Worm (Caenorhabditis elegans): ENCODE data around the gene C05C10.2.

The C05C10.2 gene

DNA sequence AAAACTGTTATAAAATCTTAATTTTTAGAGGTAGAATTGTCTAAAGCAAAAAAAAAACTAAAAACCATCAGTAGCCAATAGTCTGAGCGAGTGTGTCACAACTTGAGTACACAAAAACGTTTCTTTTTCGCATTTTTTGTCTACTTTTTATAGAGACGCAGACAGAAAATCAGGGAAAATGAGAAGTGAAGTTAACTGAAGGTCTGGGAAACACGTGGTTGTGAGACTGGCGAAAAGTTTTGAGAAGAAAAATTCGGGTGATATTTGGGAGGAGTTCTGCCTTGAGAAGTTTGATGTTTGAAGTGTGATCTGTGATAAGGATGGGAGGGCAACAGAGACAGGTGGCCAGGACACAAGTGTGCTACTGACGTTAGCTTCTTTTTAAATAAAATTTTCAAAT is 15.6 kb downstream of the C05C10.2 start (continued):
- TF ChIP-seq sma-9 (GFP tag; optimal IDR thresholded peaks at IDR 0.05) (peak; percentile 91), sma-9 (tag; optimal IDR thresholded peaks at IDR 0.05) (no peak), egl-27 (tag; optimal IDR thresholded peaks at IDR 0.05) (peak; percentile 34), blmp-1 (tag; optimal IDR thresholded peaks at IDR 0.05; ENCODE audit: insufficient read depth) (peak; percentile 86), ceh-16 (tag; optimal IDR thresholded peaks at IDR 0.05) (no peak), skn-1 (tag; optimal IDR thresholded peaks at IDR 0.05) (no peak)

- TF ChIP-seq nhr-25 (tag; optimal IDR thresholded peaks at IDR 0.05): no peak
- TF ChIP-seq elt-1 (tag; optimal IDR thresholded peaks at IDR 0.05): no peak
- no peak for TF ChIP-seq egl-27 (tag; optimal IDR thresholded peaks at IDR 0.05)
- TF ChIP-seq gmeb-1 (tag; optimal IDR thresholded peaks at IDR 0.05): no peak
- no peak for TF ChIP-seq sem-4 (tag; optimal IDR thresholded peaks at IDR 0.05)
- TF ChIP-seq mdl-1 (tag; optimal IDR thresholded peaks at IDR 0.05): no peak
- TF ChIP-seq elt-3 (tag; optimal IDR thresholded peaks at IDR 0.05): no peak
- TF ChIP-seq nhr-129 (tag; optimal IDR thresholded peaks at IDR 0.05): no peak
- no peak for TF ChIP-seq F13H6.1 (tag; optimal IDR thresholded peaks at IDR 0.05)
Measured at ce11 chrII:9938877-9939276, 16.9 kb downstream of the C05C10.2 start, which contains the start of the genes C05C10.7 and C05C10.5. TSS of gene C05C10.7 (minus strand) at chrII:9938971. TSS of gene C05C10.5 (plus strand) at chrII:9939040.

DNA sequence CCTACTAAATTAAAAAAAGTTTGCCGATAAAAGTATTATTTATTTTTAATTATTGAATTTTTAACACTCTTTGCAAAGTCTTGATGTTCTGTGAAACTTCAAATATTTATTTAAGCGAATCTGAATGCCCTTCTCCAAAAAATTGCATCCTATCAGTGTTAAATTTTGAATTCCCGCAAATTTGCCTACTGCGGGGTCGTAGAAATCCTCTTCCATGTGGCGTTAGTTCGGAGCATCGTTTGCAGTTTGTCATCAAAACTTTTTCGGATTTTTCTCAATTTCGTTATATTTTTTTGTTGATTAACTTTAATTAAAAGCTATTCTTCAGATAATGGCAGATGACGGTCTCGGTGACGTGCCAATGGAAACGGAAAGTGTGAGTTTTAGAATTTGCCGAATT is 18.4 kb downstream of the C05C10.2 start, which contains the start of gene ufd-3:
Gene ufd-3, plus strand, starts transcription at position 324 of the 400 bp plus-strand sequence.
- TF ChIP-seq R02D3.7 (tag; optimal IDR thresholded peaks at IDR 0.05): peak; percentile 47
- peak; percentile 65 for TF ChIP-seq lin-11 (tag; optimal IDR thresholded peaks at IDR 0.05)
- peak; percentile 74 for TF ChIP-seq sem-4 (tag; optimal IDR thresholded peaks at IDR 0.05)
- TF ChIP-seq mdl-1 (tag; optimal IDR thresholded peaks at IDR 0.05): peak in 1 of 2 experiments; percentile 6
- peak; percentile 88 for TF ChIP-seq unc-55 (GFP tag; optimal IDR thresholded peaks at IDR 0.05)
- TF ChIP-seq nhr-25 (tag; optimal IDR thresholded peaks at IDR 0.05): peak; percentile 82
- no peak for TF ChIP-seq dmd-4 (tag; optimal IDR thresholded peaks at IDR 0.05)
- TF ChIP-seq crh-2 (tag; optimal IDR thresholded peaks at IDR 0.05): peak; percentile 90
- no peak for TF ChIP-seq alr-1 (tag; optimal IDR thresholded peaks at IDR 0.05)
- peak; percentile 24 for TF ChIP-seq ama-1 (optimal IDR thresholded peaks at IDR 0.05)
- TF ChIP-seq ceh-16 (tag; optimal IDR thresholded peaks at IDR 0.05): no peak
- TF ChIP-seq F13H6.1 (tag; optimal IDR thresholded peaks at IDR 0.05): peak; percentile 84
- TF ChIP-seq ztf-4 (tag; optimal IDR thresholded peaks at IDR 0.05): peak; percentile 66
- TF ChIP-seq C34F6.9 (tag; optimal IDR thresholded peaks at IDR 0.05): peak; percentile 95
- TF ChIP-seq mbf-1 (tag; optimal IDR thresholded peaks at IDR 0.05): no peak
- TF ChIP-seq egl-27 (tag; optimal IDR thresholded peaks at IDR 0.05): peak; percentile 72
- peak; percentile 18 for TF ChIP-seq blmp-1 (tag; optimal IDR thresholded peaks at IDR 0.05; ENCODE audit: insufficient read depth)
- no peak for TF ChIP-seq elt-3 (tag; optimal IDR thresholded peaks at IDR 0.05)
- peak; percentile 66 for TF ChIP-seq snpc-4 (tag; optimal IDR thresholded peaks at IDR 0.05)
- peak; percentile 82 for TF ChIP-seq nhr-6 (tag; optimal IDR thresholded peaks at IDR 0.05)
- no peak for TF ChIP-seq unc-62 (GFP tag; optimal IDR thresholded peaks at IDR 0.05)
- no peak for TF ChIP-seq nhr-237 (tag; optimal IDR thresholded peaks at IDR 0.05)
- TF ChIP-seq mab-5 (tag; optimal IDR thresholded peaks at IDR 0.05): peak; percentile 63
- TF ChIP-seq Y55F3AM.14 (GFP tag; optimal IDR thresholded peaks at IDR 0.05): no peak
- no peak for TF ChIP-seq peb-1 (tag; optimal IDR thresholded peaks at IDR 0.05)
- TF ChIP-seq skn-1 (tag; optimal IDR thresholded peaks at IDR 0.05): peak; percentile 56
- peak; percentile 16 for TF ChIP-seq nhr-11 (tag; optimal IDR thresholded peaks at IDR 0.05)
- TF ChIP-seq unc-39 (tag; optimal IDR thresholded peaks at IDR 0.05): no peak
- peak; percentile 77 for TF ChIP-seq nhr-129 (tag; optimal IDR thresholded peaks at IDR 0.05)
- peak; percentile 97 for TF ChIP-seq gmeb-1 (tag; optimal IDR thresholded peaks at IDR 0.05)
- peak; percentile 91 for TF ChIP-seq sma-9 (GFP tag; optimal IDR thresholded peaks at IDR 0.05)
- TF ChIP-seq sma-9 (tag; optimal IDR thresholded peaks at IDR 0.05): no peak
- TF ChIP-seq nhr-77 (tag; optimal IDR thresholded peaks at IDR 0.05): no peak
- TF ChIP-seq lin-39 (tag; optimal IDR thresholded peaks at IDR 0.05): no peak
- TF ChIP-seq sma-3 (GFP tag; optimal IDR thresholded peaks at IDR 0.05): peak; percentile 88
- TF ChIP-seq ZK546.5 (tag; optimal IDR thresholded peaks at IDR 0.05): no peak
- TF ChIP-seq ztf-1 (GFP tag; conservative IDR thresholded peaks at IDR 0.05): no peak
- TF ChIP-seq lsy-2 (tag; optimal IDR thresholded peaks at IDR 0.05): peak; percentile 73 to 93
- no peak for TF ChIP-seq nhr-12 (tag; optimal IDR thresholded peaks at IDR 0.05)
- TF ChIP-seq zag-1 (tag; optimal IDR thresholded peaks at IDR 0.05): peak; percentile 60
- TF ChIP-seq ztf-11 (tag; optimal IDR thresholded peaks at IDR 0.05): no peak
- TF ChIP-seq nhr-10 (tag; optimal IDR thresholded peaks at IDR 0.05): no peak
- no peak for TF ChIP-seq ceh-82 (tag; optimal IDR thresholded peaks at IDR 0.05)
- TF ChIP-seq elt-1 (tag; optimal IDR thresholded peaks at IDR 0.05): no peak
- no peak for TF ChIP-seq aly-2 (tag; optimal IDR thresholded peaks at IDR 0.05)
- peak; percentile 83 for TF ChIP-seq lin-13 (GFP tag; optimal IDR thresholded peaks at IDR 0.05)
- TF ChIP-seq nhr-21 (tag; optimal IDR thresholded peaks at IDR 0.05): peak; percentile 68
- no peak for TF ChIP-seq nhr-23 (tag; optimal IDR thresholded peaks at IDR 0.05)
- peak; percentile 77 for TF ChIP-seq fos-1 (tag; optimal IDR thresholded peaks at IDR 0.05)
